Worm (Caenorhabditis elegans) whole organism, young adult: ENCODE results near the gene dhs-8.
A peak's percentile ranks its signal among the peaks of the same experiment; 100 is the strongest.

Experiments used
- B0035.1 ChIP-seq: sonication (generic microtip); optimal IDR thresholded peaks from 2 replicates; lab custom pipeline; 2016; ENCODE audit warnings: missing genetic modification characterization, mild to moderate bottlenecking, missing compliant biosample characterization, missing genotype, missing genetic modification reagents
- B0336.3 ChIP-seq: fragments of 200-800 bp; sonication (Bioruptor generic); IDR thresholded peaks from 2 replicates; pipeline ENCODE4 v1.3.6; 2022; ENCODE audit warnings: missing genetic modification characterization, missing compliant biosample characterization
- F10E7.11 ChIP-seq: sonication (generic microtip); optimal IDR thresholded peaks from 2 replicates; lab custom pipeline; 2017; ENCODE audit warnings: mild to moderate bottlenecking, missing genetic modification characterization, moderate library complexity, missing compliant biosample characterization
- F39B2.1 ChIP-seq: fragments of 200-800 bp; sonication (Bioruptor generic); IDR thresholded peaks from 2 replicates; pipeline ENCODE4 v1.3.6; 2022; ENCODE audit warnings: missing genetic modification reagents, missing genetic modification characterization, missing compliant biosample characterization
- F57A8.1 ChIP-seq: fragments of 200-800 bp; sonication (Bioruptor generic); optimal IDR thresholded peaks from 2 replicates; lab custom pipeline; 2018; ENCODE audit warnings: mild to moderate bottlenecking, missing genetic modification characterization, moderate library complexity, missing compliant biosample characterization
- K11D2.4 ChIP-seq: fragments of 200-800 bp; sonication (Bioruptor generic); IDR thresholded peaks from 2 replicates; pipeline ENCODE4 v1.3.6; 2022; ENCODE audit warnings: missing genetic modification reagents, missing genetic modification characterization, missing compliant biosample characterization
- T26A5.8 ChIP-seq: sonication (generic microtip); optimal IDR thresholded peaks from 2 replicates; lab custom pipeline; 2016; ENCODE audit warnings: missing genetic modification characterization, missing compliant biosample characterization
- Y79H2A.3 ChIP-seq: fragments of 200-800 bp; sonication (Bioruptor generic); conservative IDR thresholded peaks from 2 replicates; pipeline ENCODE4 v1.3.6; 2022; ENCODE audit warnings: missing genetic modification reagents, missing genetic modification characterization, missing compliant biosample characterization
- ZK185.1 ChIP-seq: sonication (generic microtip); optimal IDR thresholded peaks from 2 replicates; lab custom pipeline; 2016; ENCODE audit warnings: mild to moderate bottlenecking, missing genetic modification characterization, missing compliant biosample characterization; ENCODE audit not compliant: poor library complexity, severe bottlenecking
- attf-6 ChIP-seq: fragments of 200-800 bp; sonication (Bioruptor generic); IDR thresholded peaks from 2 replicates; pipeline ENCODE4 v1.3.6; 2022; ENCODE audit warnings: missing genetic modification reagents, missing genetic modification characterization, missing compliant biosample characterization
- ceh-58 ChIP-seq: fragments of 200-800 bp; sonication (Bioruptor generic); IDR thresholded peaks from 2 replicates; pipeline ENCODE4 v1.3.6; 2022; ENCODE audit warnings: missing genetic modification characterization, missing compliant biosample characterization
- ceh-91 ChIP-seq: fragments of 200-800 bp; sonication (Bioruptor generic); IDR thresholded peaks from 2 replicates; pipeline ENCODE4 v1.3.6; 2022; ENCODE audit warnings: missing genetic modification reagents, missing genetic modification characterization, missing compliant biosample characterization
- chd-7 ChIP-seq: sonication (generic microtip); optimal IDR thresholded peaks from 2 replicates; lab custom pipeline; 2016; ENCODE audit warnings: mild to moderate bottlenecking, missing genetic modification characterization, moderate library complexity, missing compliant biosample characterization
- die-1 ChIP-seq: sonication (generic microtip); optimal IDR thresholded peaks from 2 replicates; lab custom pipeline; 2016; ENCODE audit warnings: missing genotype, mild to moderate bottlenecking, missing genetic modification characterization, missing compliant biosample characterization
- him-1 ChIP-seq: sonication (generic microtip); optimal IDR thresholded peaks from 2 replicates; lab custom pipeline; 2016; ENCODE audit warnings: missing genotype, missing genetic modification reagents, missing genetic modification characterization, missing compliant biosample characterization
- hlh-12 ChIP-seq: sonication (generic microtip); optimal IDR thresholded peaks from 2 replicates; lab custom pipeline; 2016; ENCODE audit warnings: missing genetic modification characterization, missing compliant biosample characterization
- hrde-1 ChIP-seq: sonication (generic microtip); optimal IDR thresholded peaks from 2 replicates; lab custom pipeline; 2016; ENCODE audit warnings: missing genetic modification characterization, mild to moderate bottlenecking, missing compliant biosample characterization, moderate library complexity, missing genotype, missing genetic modification reagents, borderline replicate concordance
- lag-1 ChIP-seq: fragments of 200-800 bp; sonication (Bioruptor generic); IDR thresholded peaks from 2 replicates; pipeline ENCODE4 v1.3.6; 2022; ENCODE audit warnings: missing genetic modification reagents, missing genetic modification characterization, missing compliant biosample characterization
- lin-35 ChIP-seq, 3 experiments: fragments of 150-350 bp in 2 of 3; sonication (generic microtip) in 1 of 3; optimal IDR thresholded peaks; 2 replicates each; lab custom pipeline; 2014 to 2018; ENCODE audit warnings: missing biosample characterization in 3 of 3, missing genetic modification characterization in 3 of 3, missing genetic modification reagents in 3 of 3
- lin-54 ChIP-seq: fragments of 200-800 bp; sonication (Bioruptor generic); optimal IDR thresholded peaks from 2 replicates; lab custom pipeline; 2018; ENCODE audit warnings: mild to moderate bottlenecking, missing genetic modification characterization, missing compliant biosample characterization
- lsl-1 ChIP-seq: fragments of 200-800 bp; sonication (Bioruptor generic); optimal IDR thresholded peaks from 2 replicates; lab custom pipeline; 2018; ENCODE audit warnings: mild to moderate bottlenecking, missing genetic modification characterization, moderate library complexity, missing compliant biosample characterization
- lsy-27 ChIP-seq: sonication (generic microtip); optimal IDR thresholded peaks from 2 replicates; lab custom pipeline; 2017; ENCODE audit warnings: missing genetic modification characterization, mild to moderate bottlenecking, missing compliant biosample characterization, antibody characterized with exemption, missing genotype, borderline replicate concordance; ENCODE audit not compliant: insufficient read depth
- madf-3 ChIP-seq: fragments of 200-800 bp; sonication (Bioruptor generic); IDR thresholded peaks from 2 replicates; pipeline ENCODE4 v1.3.6; 2022; ENCODE audit warnings: missing genetic modification reagents, missing genetic modification characterization, missing compliant biosample characterization
- nhr-120 ChIP-seq: fragments of 200-800 bp; sonication (Bioruptor generic); IDR thresholded peaks from 2 replicates; pipeline ENCODE4 v1.3.6; 2022; ENCODE audit warnings: missing genetic modification characterization, missing compliant biosample characterization
- nhr-179 ChIP-seq: sonication (generic microtip); optimal IDR thresholded peaks from 2 replicates; lab custom pipeline; 2016; ENCODE audit warnings: mild to moderate bottlenecking, missing genetic modification characterization, missing compliant biosample characterization
- nhr-80 ChIP-seq: sonication (generic microtip); optimal IDR thresholded peaks from 2 replicates; lab custom pipeline; 2016; ENCODE audit warnings: missing genetic modification characterization, missing compliant biosample characterization
- rpc-1 ChIP-seq, 2 experiments: fragments of 150-350 bp in 1 of 2; sonication (generic microtip) in 1 of 2; optimal IDR thresholded peaks; 2 replicates each; lab custom pipeline; 2014 to 2018; ENCODE audit warnings: missing biosample characterization in 1 of 2, missing genetic modification characterization in 1 of 2, missing genetic modification reagents in 1 of 2, missing genotype in 1 of 2
- snpc-3.4 ChIP-seq: sonication (generic microtip); optimal IDR thresholded peaks from 2 replicates; lab custom pipeline; 2017; ENCODE audit warnings: missing genetic modification characterization, mild to moderate bottlenecking, missing compliant biosample characterization, antibody characterized with exemption, moderate library complexity, missing genotype, missing genetic modification reagents
- unc-130 ChIP-seq: sonication (generic microtip); optimal IDR thresholded peaks from 2 replicates; lab custom pipeline; 2016; ENCODE audit warnings: missing genetic modification reagents, missing genetic modification characterization, missing compliant biosample characterization
- unc-62 ChIP-seq: fragments of 150-350 bp; optimal IDR thresholded peaks from 2 replicates; lab custom pipeline; 2014; ENCODE audit warnings: missing biosample characterization, missing genetic modification reagents, missing genetic modification characterization
- xnd-1 ChIP-seq: sonication (generic microtip); optimal IDR thresholded peaks from 2 replicates; lab custom pipeline; 2016; ENCODE audit warnings: missing genotype, missing genetic modification reagents, missing genetic modification characterization, missing compliant biosample characterization
- zim-3 ChIP-seq: sonication (generic microtip); optimal IDR thresholded peaks from 2 replicates; lab custom pipeline; 2017; ENCODE audit warnings: mild to moderate bottlenecking, missing genetic modification characterization, moderate library complexity, missing compliant biosample characterization
- ztf-25 ChIP-seq: fragments of 200-800 bp; sonication (Bioruptor generic); IDR thresholded peaks from 2 replicates; pipeline ENCODE4 v1.3.6; 2022; ENCODE audit warnings: missing genetic modification reagents, missing genetic modification characterization, missing compliant biosample characterization

dhs-8 gene

DNA sequence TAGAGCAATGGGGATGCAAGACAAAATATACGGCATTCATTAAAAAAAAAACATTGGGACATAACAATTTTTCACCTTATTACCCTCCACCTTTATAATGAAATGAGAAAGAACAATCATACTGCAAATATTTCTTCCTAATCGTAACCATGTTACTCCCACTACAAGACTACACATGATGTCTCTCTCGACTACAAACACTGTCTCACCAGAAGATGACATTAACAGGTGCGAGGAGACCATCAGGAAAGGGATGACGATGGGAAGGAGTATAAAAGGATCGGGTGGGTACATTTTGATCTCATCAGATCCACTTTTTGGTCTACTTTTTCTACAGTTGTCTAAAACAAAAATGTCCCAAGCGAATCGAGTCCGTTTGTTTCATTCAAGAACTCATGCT, at the start of gene dhs-8:
Gene dhs-8, plus strand, starts transcription at position 179 of the 400 bp plus-strand sequence.
- TF ChIP-seq F57A8.1 (GFP tag; lab: Kevin White, UChicago) (no peak), nhr-179 (tag; lab: Kevin White, UChicago) (no peak), attf-6 (GFP tag; lab: Robert Waterston, UW) (no peak), nhr-120 (GFP tag; lab: Robert Waterston, UW) (no peak), hlh-12 (tag; lab: Kevin White, UChicago) (no peak)
- TF ChIP-seq, all 124 proteins: peak for 0

DNA sequence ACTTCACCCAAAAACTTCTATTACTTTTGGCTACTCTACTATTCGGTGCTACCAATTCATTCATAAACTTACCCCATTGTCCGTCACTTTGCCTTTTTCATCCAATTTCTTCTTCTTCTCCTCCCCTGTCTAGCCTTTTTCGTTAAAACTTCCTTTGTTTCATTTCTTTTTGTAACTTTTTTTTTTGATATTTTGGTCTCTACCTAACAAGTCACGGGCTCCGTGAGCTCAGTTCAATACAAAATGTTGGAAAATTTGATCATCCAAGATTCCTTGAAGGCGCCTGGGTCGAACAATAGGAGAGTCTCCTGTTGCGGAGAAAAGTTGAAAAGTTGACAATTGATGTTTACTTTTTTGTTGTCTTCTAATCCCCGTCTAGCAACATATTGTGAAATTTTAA, 45.9 kb upstream of the dhs-8 start:
- TF ChIP-seq ceh-91 (no peak), B0336.3 (GFP tag; lab: Robert Waterston, UW) (no peak), B0035.1 (no peak), rpc-1 (optimal IDR thresholded peaks at IDR 0.05; lab: Kevin White, UChicago) (no peak), rpc-1 (tag; optimal IDR thresholded peaks at IDR 0.05; lab: Kevin White, UChicago) (no peak), F10E7.11 (tag; lab: Kevin White, UChicago) (no peak), unc-62 (GFP tag; lab: Kevin White, UChicago) (no peak), madf-3 (GFP tag; lab: Robert Waterston, UW) (no peak), ZK185.1 (tag; lab: Kevin White, UChicago) (no peak), nhr-120 (GFP tag; lab: Robert Waterston, UW) (no peak), lin-54 (GFP tag; lab: Kevin White, UChicago) (no peak), lsy-27 (no peak), unc-130 (GFP tag; lab: Kevin White, UChicago) (no peak), T26A5.8 (tag; lab: Kevin White, UChicago) (no peak), die-1 (tag; lab: Kevin White, UChicago) (no peak), ceh-58 (no peak), hrde-1 (tag; lab: Kevin White, UChicago) (no peak), ztf-25 (GFP tag; lab: Robert Waterston, UW) (no peak), xnd-1 (tag; lab: Kevin White, UChicago) (no peak), Y79H2A.3 (GFP tag; lab: Robert Waterston, UW) (no peak), K11D2.4 (GFP tag; lab: Robert Waterston, UW) (no peak)

DNA sequence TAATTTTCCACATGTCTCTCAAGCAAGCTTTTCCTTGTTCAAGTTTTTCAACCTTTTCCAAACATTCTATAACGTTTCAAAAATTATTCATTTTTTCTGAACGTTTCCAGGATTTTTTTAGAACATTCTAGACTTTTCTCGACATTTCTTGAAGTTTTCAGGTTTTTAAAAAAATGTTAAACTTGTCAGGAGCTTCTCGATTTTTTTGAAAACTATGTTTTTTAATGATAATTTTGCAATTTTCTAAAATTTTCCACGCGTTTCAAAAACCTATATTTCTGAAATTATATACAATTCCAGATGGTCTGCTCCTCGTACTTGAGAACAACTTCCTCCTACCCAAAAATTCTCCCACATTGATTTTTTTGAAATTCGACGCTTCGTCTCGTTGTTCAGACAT, 42.5 kb upstream of the dhs-8 start, which contains the start of gene dmsr-6:
Gene dmsr-6, plus strand, starts transcription at position 301 of the 400 bp plus-strand sequence.
- TF ChIP-seq lag-1 (GFP tag; lab: Robert Waterston, UW) (no peak), nhr-80 (tag; lab: Kevin White, UChicago) (no peak), F57A8.1 (GFP tag; lab: Kevin White, UChicago) (no peak), F39B2.1 (GFP tag; lab: Robert Waterston, UW) (no peak), snpc-3.4 (tag; lab: Kevin White, UChicago) (no peak), T26A5.8 (tag; lab: Kevin White, UChicago) (no peak), lin-35 (GFP tag; optimal IDR thresholded peaks at IDR 0.05; lab: Kevin White, UChicago) (no peak), lsl-1 (GFP tag; lab: Kevin White, UChicago) (no peak), chd-7 (tag; lab: Kevin White, UChicago) (no peak)
- TF ChIP-seq, all 124 proteins: peak for 0

DNA sequence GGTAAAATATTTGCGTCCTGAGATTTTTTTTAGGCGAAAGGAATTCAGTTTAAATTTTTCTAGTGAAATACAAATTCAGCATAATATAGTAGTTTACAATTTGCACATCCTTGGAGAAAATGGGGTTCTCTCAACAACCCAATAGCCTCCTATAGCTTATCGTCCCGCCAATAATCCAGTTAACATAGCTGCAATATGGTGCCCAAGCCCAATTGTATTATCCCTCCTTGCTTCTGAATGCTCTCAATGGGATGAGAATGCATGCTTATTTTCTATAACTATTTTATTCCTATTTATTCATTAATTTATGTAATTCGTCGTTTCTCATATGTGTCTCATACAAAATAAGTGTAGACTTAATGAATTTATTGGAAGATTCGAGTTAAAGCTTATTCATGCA, 27.8 kb upstream of the dhs-8 start:
- no peak for TF ChIP-seq ceh-91
- TF ChIP-seq zim-3 (tag; lab: Kevin White, UChicago) = no peak
- peak; percentile 64 for TF ChIP-seq him-1 (tag; lab: Kevin White, UChicago)
- TF ChIP-seq, all 124 proteins: peak for 1
